Fruit fly (Drosophila melanogaster) Kc167 (cell line): ENCODE results near the gene CG42514.

Source experiments
- Myc ChIP-seq: fragments of >200 bp; optimal IDR thresholded peaks from 2 replicates; lab custom pipeline; 2017; ENCODE audit warnings: missing external identifiers
- Sin3A ChIP-seq: fragments of >200 bp; optimal IDR thresholded peaks from 2 replicates; lab custom pipeline; 2018; ENCODE audit warnings: missing external identifiers
- h ChIP-seq: fragments of >200 bp; optimal IDR thresholded peaks from 3 replicates; lab custom pipeline; 2018; ENCODE audit warnings: missing external identifiers
- insv ChIP-seq: fragments of >200 bp; optimal IDR thresholded peaks from 3 replicates; lab custom pipeline; 2018; ENCODE audit warnings: missing external identifiers
- psq ChIP-seq: fragments of >200 bp; optimal IDR thresholded peaks from 2 replicates; lab custom pipeline; 2017; ENCODE audit warnings: missing external identifiers
- ttk ChIP-seq: sonication (Bioruptor generic); optimal IDR thresholded peaks from 2 replicates; lab custom pipeline; 2017; ENCODE audit warnings: missing external identifiers

- no peak for TF ChIP-seq h (lab: Kevin White, UChicago)
- TF ChIP-seq psq (lab: Kevin White, UChicago), result no peak
- no peak for TF ChIP-seq ttk (lab: Kevin White, UChicago)
- TF ChIP-seq Myc (lab: Kevin White, UChicago), result no peak
- no peak for TF ChIP-seq Sin3A (lab: Kevin White, UChicago)
- no peak for TF ChIP-seq insv (lab: Kevin White, UChicago)
These were observed 801 bp downstream of the CG42514 start for dm6 chr3L:16495235-16495634.
